Comparison of ENCODE assay signal across 1 fruit fly cellular context in the genomic region with DNA sequence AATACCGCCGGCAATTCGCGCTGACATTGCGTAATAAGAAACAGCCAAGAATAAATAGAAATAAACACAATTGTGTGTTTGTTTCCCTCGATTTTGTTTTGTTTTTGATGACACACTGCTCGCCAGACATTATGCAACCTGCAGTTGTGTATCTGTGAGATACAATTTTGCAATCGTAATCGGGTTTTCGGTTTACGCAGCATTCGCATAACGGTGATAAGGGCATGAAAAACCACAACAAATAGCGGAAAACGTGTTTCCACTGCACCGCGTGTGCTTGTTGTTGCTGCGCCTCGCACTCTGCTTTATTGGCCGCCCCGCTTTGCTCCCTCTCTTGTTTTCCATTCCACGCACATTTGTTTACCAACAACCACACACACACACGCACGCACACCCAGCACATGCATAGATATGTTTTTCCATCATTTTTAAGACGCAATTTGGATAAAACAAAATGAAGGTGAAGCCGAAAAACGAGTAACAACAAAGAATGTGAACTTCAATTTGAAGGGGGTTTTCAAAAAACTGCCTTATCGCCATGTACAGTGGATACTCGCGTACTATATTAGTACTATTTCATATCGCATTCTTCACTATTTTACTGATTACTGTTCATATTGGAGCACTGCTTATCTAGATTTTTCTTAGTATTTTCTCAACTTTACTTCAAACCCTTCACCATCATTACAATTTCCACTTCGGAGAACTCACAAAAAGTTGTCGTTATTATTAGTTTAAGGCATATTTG.
TF ChIP-seq lines count a peak whose summit lies in the region.

No protein-coding gene starts in this region.

TF ChIP-seq in whole organism, embryonic, 481 proteins besides CTCF, POLR2A, EP300 and RAD21 (continued from another document):
- no peak for TF ChIP-seq CG12942 (GFP tag; optimal IDR thresholded peaks at IDR 0.05; lab: Kevin White, UChicago)
- no peak for TF ChIP-seq CG1792 (GFP tag; optimal IDR thresholded peaks at IDR 0.05; lab: Kevin White, UChicago)
- no peak for TF ChIP-seq oc (tag; optimal IDR thresholded peaks at IDR 0.05; lab: Kevin White, UChicago)
- no peak for TF ChIP-seq Hr3 (GFP tag; optimal IDR thresholded peaks at IDR 0.05; lab: Kevin White, UChicago)
- TF ChIP-seq chinmo (GFP tag; IDR thresholded peaks at IDR 0.05; lab: Robert Waterston, UW; ENCODE audit: partially characterized antibody), result peak; percentile 91
- peak; percentile 28 for TF ChIP-seq gem (tag; optimal IDR thresholded peaks at IDR 0.05; lab: Kevin White, UChicago)
- TF ChIP-seq crp (GFP tag; optimal IDR thresholded peaks at IDR 0.05; lab: Kevin White, UChicago), result no peak
- no peak for TF ChIP-seq CG4282 (GFP tag; optimal IDR thresholded peaks at IDR 0.05; lab: Kevin White, UChicago)
- peak; percentile 18 for TF ChIP-seq grn (GFP tag; optimal IDR thresholded peaks at IDR 0.05; lab: Kevin White, UChicago)
- TF ChIP-seq MESR4 (GFP tag; optimal IDR thresholded peaks at IDR 0.05; lab: Kevin White, UChicago), result no peak
- TF ChIP-seq CG12391 (tag; optimal IDR thresholded peaks at IDR 0.05; lab: Kevin White, UChicago), result no peak
- TF ChIP-seq danr (GFP tag; IDR thresholded peaks at IDR 0.05; lab: Robert Waterston, UW), result no peak
- TF ChIP-seq CG3838 (GFP tag; optimal IDR thresholded peaks at IDR 0.05; lab: Kevin White, UChicago), result no peak
- no peak for TF ChIP-seq NC2α (GFP tag; optimal IDR thresholded peaks at IDR 0.05; lab: Kevin White, UChicago)
- TF ChIP-seq gsb-n (tag; optimal IDR thresholded peaks at IDR 0.05; lab: Kevin White, UChicago), result no peak
- TF ChIP-seq trem (tag; optimal IDR thresholded peaks at IDR 0.05; lab: Kevin White, UChicago), result no peak
- TF ChIP-seq CG12299 (tag; optimal IDR thresholded peaks at IDR 0.05; lab: Kevin White, UChicago), result no peak
- TF ChIP-seq bbx (GFP tag; IDR thresholded peaks at IDR 0.05; lab: Robert Waterston, UW; ENCODE audit: partially characterized antibody), result no peak
- no peak for TF ChIP-seq Sry-β (GFP tag; optimal IDR thresholded peaks at IDR 0.05; lab: Kevin White, UChicago)
- peak; percentile 83 for TF ChIP-seq CG15479 (GFP tag; optimal IDR thresholded peaks at IDR 0.05; lab: Kevin White, UChicago)
- no peak for TF ChIP-seq cato (GFP tag; optimal IDR thresholded peaks at IDR 0.05; lab: Kevin White, UChicago; ENCODE audit: borderline replicate concordance)
- TF ChIP-seq slp2 (GFP tag; optimal IDR thresholded peaks at IDR 0.05; lab: Kevin White, UChicago), result no peak
- no peak for TF ChIP-seq CG7786 (GFP tag; optimal IDR thresholded peaks at IDR 0.05; lab: Kevin White, UChicago)
- no peak for TF ChIP-seq CG10147 (GFP tag; optimal IDR thresholded peaks at IDR 0.05; lab: Kevin White, UChicago)
- TF ChIP-seq D19A (tag; optimal IDR thresholded peaks at IDR 0.05; lab: Kevin White, UChicago), result no peak
- no peak for TF ChIP-seq Stat92E (GFP tag; optimal IDR thresholded peaks at IDR 0.05; lab: Kevin White, UChicago)
- peak; percentile 6 for TF ChIP-seq pros (GFP tag; optimal IDR thresholded peaks at IDR 0.05; lab: Kevin White, UChicago)
- no peak for TF ChIP-seq CG10959 (GFP tag; IDR thresholded peaks at IDR 0.05; lab: Robert Waterston, UW)
- no peak for TF ChIP-seq Nf-YB (GFP tag; optimal IDR thresholded peaks at IDR 0.05; lab: Kevin White, UChicago)
- TF ChIP-seq Doc3 (GFP tag; IDR thresholded peaks at IDR 0.05; lab: Robert Waterston, UW; ENCODE audit: partially characterized antibody), result no peak
- TF ChIP-seq CG30403 (GFP tag; optimal IDR thresholded peaks at IDR 0.05; lab: Kevin White, UChicago), result no peak
- no peak for TF ChIP-seq CG1647 (GFP tag; optimal IDR thresholded peaks at IDR 0.05; lab: Kevin White, UChicago)
- TF ChIP-seq CG14050 (GFP tag; IDR thresholded peaks at IDR 0.05; lab: Robert Waterston, UW), result no peak
- TF ChIP-seq h (optimal IDR thresholded peaks at IDR 0.05; lab: Kevin White, UChicago), result no peak
- peak; percentile 26 for TF ChIP-seq CG2678 (tag; optimal IDR thresholded peaks at IDR 0.05; lab: Kevin White, UChicago)
- TF ChIP-seq zfh2 (GFP tag; optimal IDR thresholded peaks at IDR 0.05; lab: Kevin White, UChicago), result no peak
- TF ChIP-seq Doc2 (GFP tag; IDR thresholded peaks at IDR 0.05; lab: Robert Waterston, UW), result no peak
- TF ChIP-seq CG18764 (GFP tag; optimal IDR thresholded peaks at IDR 0.05; lab: Kevin White, UChicago), result no peak
- TF ChIP-seq row (GFP tag; IDR thresholded peaks at IDR 0.05; lab: Robert Waterston, UW), result peak; percentile 7; the same call in 1 of the 3 replicates
- TF ChIP-seq wdn (GFP tag; IDR thresholded peaks at IDR 0.05; lab: Robert Waterston, UW), result no peak
- TF ChIP-seq Gsc (GFP tag; IDR thresholded peaks at IDR 0.05; lab: Robert Waterston, UW), result no peak
- no peak for TF ChIP-seq CG14965 (GFP tag; optimal IDR thresholded peaks at IDR 0.05; lab: Kevin White, UChicago; ENCODE audit: borderline replicate concordance)
- TF ChIP-seq pzg (GFP tag; optimal IDR thresholded peaks at IDR 0.05; lab: Kevin White, UChicago), result no peak
- TF ChIP-seq tio (GFP tag; optimal IDR thresholded peaks at IDR 0.05; lab: Kevin White, UChicago), result no peak
- TF ChIP-seq ems (GFP tag; optimal IDR thresholded peaks at IDR 0.05; lab: Kevin White, UChicago), result no peak
- TF ChIP-seq hbn (GFP tag; IDR thresholded peaks at IDR 0.05; lab: Robert Waterston, UW; ENCODE audit: partially characterized antibody), result no peak
- TF ChIP-seq ci (GFP tag; IDR thresholded peaks at IDR 0.05; lab: Robert Waterston, UW), result peak; percentile 46; the same call in 1 of the 3 replicates
- no peak for TF ChIP-seq slou (GFP tag; optimal IDR thresholded peaks at IDR 0.05; lab: Kevin White, UChicago)
- TF ChIP-seq CG7271 (tag; optimal IDR thresholded peaks at IDR 0.05; lab: Kevin White, UChicago), result no peak
- TF ChIP-seq CG5180 (GFP tag; optimal IDR thresholded peaks at IDR 0.05; lab: Kevin White, UChicago), result no peak
- no peak for TF ChIP-seq CG18599 (GFP tag; optimal IDR thresholded peaks at IDR 0.05; lab: Kevin White, UChicago)
- no peak for TF ChIP-seq CG11093 (GFP tag; IDR thresholded peaks at IDR 0.05; lab: Robert Waterston, UW)
- no peak for TF ChIP-seq NFAT (GFP tag; IDR thresholded peaks at IDR 0.05; lab: Robert Waterston, UW)
- no peak for TF ChIP-seq br (optimal IDR thresholded peaks at IDR 0.05; lab: Kevin White, UChicago)
- TF ChIP-seq Hr39 (optimal IDR thresholded peaks at IDR 0.05; lab: Kevin White, UChicago), result no peak
- no peak for TF ChIP-seq zen2 (GFP tag; IDR thresholded peaks at IDR 0.05; lab: Robert Waterston, UW; ENCODE audit: partially characterized antibody)
- TF ChIP-seq run (tag; optimal IDR thresholded peaks at IDR 0.05; lab: Kevin White, UChicago), result no peak
- TF ChIP-seq inv (GFP tag; IDR thresholded peaks at IDR 0.05; lab: Robert Waterston, UW; ENCODE audit: partially characterized antibody), result no peak
- TF ChIP-seq Hmx (GFP tag; optimal IDR thresholded peaks at IDR 0.05; lab: Kevin White, UChicago), result no peak
- no peak for TF ChIP-seq NK7.1 (GFP tag; optimal IDR thresholded peaks at IDR 0.05; lab: Kevin White, UChicago)
- peak; percentile 71 for TF ChIP-seq Med (GFP tag; lab: Kevin White, UChicago)
- TF ChIP-seq Asciz (GFP tag; optimal IDR thresholded peaks at IDR 0.05; lab: Kevin White, UChicago), result no peak
- no peak for TF ChIP-seq Usf (GFP tag; optimal IDR thresholded peaks at IDR 0.05; lab: Kevin White, UChicago)
- peak; percentile 44; the same call in 1 of the 2 replicates for TF ChIP-seq crol (GFP tag; IDR thresholded peaks at IDR 0.05; lab: Robert Waterston, UW)
- no peak for TF ChIP-seq CG30020 (tag; optimal IDR thresholded peaks at IDR 0.05; lab: Kevin White, UChicago)
- TF ChIP-seq CG17328 (GFP tag; IDR thresholded peaks at IDR 0.05; lab: Robert Waterston, UW), result no peak
- TF ChIP-seq sens (GFP tag; lab: Kevin White, UChicago), result peak; percentile 51
- TF ChIP-seq CG2120 (GFP tag; optimal IDR thresholded peaks at IDR 0.05; lab: Kevin White, UChicago), result peak; percentile 23
- TF ChIP-seq CG4707 (GFP tag; optimal IDR thresholded peaks at IDR 0.05; lab: Kevin White, UChicago), result no peak
- TF ChIP-seq Lim3 (GFP tag; IDR thresholded peaks at IDR 0.05; lab: Robert Waterston, UW), result no peak
- TF ChIP-seq CG11398 (GFP tag; optimal IDR thresholded peaks at IDR 0.05; lab: Kevin White, UChicago), result no peak
- TF ChIP-seq CG3407 (GFP tag; optimal IDR thresholded peaks at IDR 0.05; lab: Kevin White, UChicago), result no peak
